Worm (Caenorhabditis elegans): ENCODE results near the gene ptr-3.

ptr-3 gene

ce11 chrII:367455-367854, at the start of gene ptr-3:
TSS of gene ptr-3 (minus strand) at chrII:367555.
- TF ChIP-seq mep-1 (tag; optimal IDR thresholded peaks at IDR 0.05) (no peak), lsy-2 (tag; optimal IDR thresholded peaks at IDR 0.05) (no peak), daf-16 (GFP tag; optimal IDR thresholded peaks at IDR 0.05) (no peak), daf-16 (tag; optimal IDR thresholded peaks at IDR 0.05) (no peak), aly-2 (tag; optimal IDR thresholded peaks at IDR 0.05) (no peak), mdt-29 (GFP tag; IDR thresholded peaks at IDR 0.05) (no peak), lin-38 (GFP tag; IDR thresholded peaks at IDR 0.05) (no peak), aha-1 (tag) (no peak), spr-1 (tag; optimal IDR thresholded peaks at IDR 0.05) (no peak), egl-43 (GFP tag; IDR thresholded peaks at IDR 0.05) (no peak), skn-1 (tag; optimal IDR thresholded peaks at IDR 0.05) (no peak), zip-2 (tag; optimal IDR thresholded peaks at IDR 0.05) (no peak), ztf-11 (tag; optimal IDR thresholded peaks at IDR 0.05) (no peak), hmg-1.1 (GFP tag; IDR thresholded peaks at IDR 0.05) (no peak), nhr-111 (GFP tag; optimal IDR thresholded peaks at IDR 0.05) (no peak)

ce11 chrII:416808-417207, 49.5 kb upstream of the ptr-3 start:
- TF ChIP-seq D1046.2 (GFP tag; IDR thresholded peaks at IDR 0.05) (0 out of 2 replicates have a peak, but pooled peaks have one; percentile 25), aha-1 (tag) (peak; percentile 15)

ce11 chrII:410832-411231, 43.5 kb upstream of the ptr-3 start, which contains the start of the genes dnsn-1 and C24H12.4:
TSS of gene dnsn-1 (minus strand) at chrII:410932.
TSS of gene C24H12.4 (plus strand) at chrII:411222.
- TF ChIP-seq attf-4 (tag; optimal IDR thresholded peaks at IDR 0.05) (no peak), nhr-48 (tag; optimal IDR thresholded peaks at IDR 0.05) (peak; percentile 41), dmd-6 (GFP tag; IDR thresholded peaks at IDR 0.05) (peak; percentile 77), madf-9 (GFP tag; conservative IDR thresholded peaks at IDR 0.05) (peak; percentile 47; the same call in 1 of the 2 replicates), nhr-76 (tag; optimal IDR thresholded peaks at IDR 0.05) (no peak), fkh-10 (GFP tag; optimal IDR thresholded peaks at IDR 0.05) (peak; percentile 88), daf-19 (GFP tag; conservative IDR thresholded peaks at IDR 0.05) (peak; percentile 76; the same call in 1 of the 2 replicates), nhr-111 (GFP tag; optimal IDR thresholded peaks at IDR 0.05) (no peak), daf-12 (tag; optimal IDR thresholded peaks at IDR 0.05) (no peak), nhr-28 (tag; optimal IDR thresholded peaks at IDR 0.05) (peak; percentile 76), hlh-30 (tag; optimal IDR thresholded peaks at IDR 0.05; ENCODE audit: insufficient read depth) (peak; percentile 82), sdz-12 (GFP tag; optimal IDR thresholded peaks at IDR 0.05) (no peak), lin-39 (tag; optimal IDR thresholded peaks at IDR 0.05) (no peak), ztf-7 (tag; optimal IDR thresholded peaks at IDR 0.05) (peak; percentile 73), ctbp-1 (GFP tag; IDR thresholded peaks at IDR 0.05) (peak; percentile 82), lim-7 (GFP tag; IDR thresholded peaks at IDR 0.05) (no peak), zag-1 (tag; optimal IDR thresholded peaks at IDR 0.05) (no peak), mxl-3 (GFP tag; optimal IDR thresholded peaks at IDR 0.05) (no peak), Y75B8A.6 (GFP tag; IDR thresholded peaks at IDR 0.05) (no peak), fos-1 (tag; optimal IDR thresholded peaks at IDR 0.05) (no peak), nhr-25 (tag; optimal IDR thresholded peaks at IDR 0.05; ENCODE audit: borderline replicate concordance, insufficient read depth) (peak; percentile 16), Y5F2A.4 (GFP tag; optimal IDR thresholded peaks at IDR 0.05) (no peak), aly-2 (tag; optimal IDR thresholded peaks at IDR 0.05) (no peak), cey-2 (tag; optimal IDR thresholded peaks at IDR 0.05; ENCODE audit: borderline replicate concordance, insufficient read depth) (no peak), mxl-2 (GFP tag; conservative IDR thresholded peaks at IDR 0.05) (no peak), skn-1 (tag; optimal IDR thresholded peaks at IDR 0.05) (no peak), ceh-82 (tag; optimal IDR thresholded peaks at IDR 0.05) (no peak), F37D6.2 (tag; optimal IDR thresholded peaks at IDR 0.05) (peak; percentile 85), mes-2 (tag; optimal IDR thresholded peaks at IDR 0.05; ENCODE audit: poor library complexity, severe bottlenecking) (peak; percentile 95), dve-1 (tag; optimal IDR thresholded peaks at IDR 0.05; ENCODE audit: insufficient read depth) (peak; percentile 97), Y48G9A.11 (GFP tag; IDR thresholded peaks at IDR 0.05) (peak; percentile 29; the same call in 1 of the 2 replicates), unc-130 (GFP tag; optimal IDR thresholded peaks at IDR 0.05) (peak; percentile 47), F49E8.2 (tag; optimal IDR thresholded peaks at IDR 0.05; ENCODE audit: borderline replicate concordance) (peak; percentile 84), dmd-8 (GFP tag; IDR thresholded peaks at IDR 0.05) (no peak), gei-8 (GFP tag; optimal IDR thresholded peaks at IDR 0.05) (no peak), nhr-77 (tag; optimal IDR thresholded peaks at IDR 0.05) (peak; percentile 77)
